Fruit fly (Drosophila melanogaster) whole organism: ENCODE data around the gene CG43137.
A peak's percentile ranks its signal among the peaks of the same experiment; 100 is the strongest.

ENCODE experiments used
- CG8478 ChIP-seq: fragments of >200 bp; optimal IDR thresholded peaks from 2 replicates; lab custom pipeline; 2018; ENCODE audit warnings: inconsistent platforms
- Dll ChIP-seq: fragments of >200 bp; optimal IDR thresholded peaks from 2 replicates; lab custom pipeline; 2017
- EcR ChIP-seq, 2 experiments: fragments of >200 bp; optimal IDR thresholded peaks; 2 replicates each; lab custom pipeline; 2017; ENCODE audit warnings: missing biosample characterization in 2 of 2, missing genetic modification characterization in 2 of 2, missing genetic modification reagents in 2 of 2
- pan ChIP-seq: fragments of >200 bp; optimal IDR thresholded peaks from 2 replicates; lab custom pipeline; 2017
- psq ChIP-seq: fragments of >200 bp; optimal IDR thresholded peaks from 2 replicates; lab custom pipeline; 2017
- usp ChIP-seq: fragments of >200 bp; optimal IDR thresholded peaks from 2 replicates; lab custom pipeline; 2017; ENCODE audit warnings: missing biosample characterization, missing genetic modification characterization, mixed read lengths

CG43137 gene

dm6 chrX:5896809-5897700 lies 32.1 kb upstream of the CG43137 start:
- TF ChIP-seq pan (lab: Kevin White, UChicago): no peak
- TF ChIP-seq CG8478 (lab: Kevin White, UChicago): no peak
- TF ChIP-seq Dll (lab: Kevin White, UChicago): no peak
- no peak for TF ChIP-seq usp (GFP tag; lab: Kevin White, UChicago)
- TF ChIP-seq psq: no peak
- no peak for TF ChIP-seq EcR (GFP tag; optimal IDR thresholded peaks at IDR 0.05; lab: Kevin White, UChicago)

dm6 chrX:5895821-5896550 lies 31.0 kb upstream of the CG43137 start:
- TF ChIP-seq CG8478 (lab: Kevin White, UChicago) (no peak), Dll (lab: Kevin White, UChicago) (no peak), usp (GFP tag; lab: Kevin White, UChicago) (no peak), EcR (GFP tag; optimal IDR thresholded peaks at IDR 0.05; lab: Kevin White, UChicago) (no peak), psq (no peak), pan (lab: Kevin White, UChicago) (no peak)

DNA sequence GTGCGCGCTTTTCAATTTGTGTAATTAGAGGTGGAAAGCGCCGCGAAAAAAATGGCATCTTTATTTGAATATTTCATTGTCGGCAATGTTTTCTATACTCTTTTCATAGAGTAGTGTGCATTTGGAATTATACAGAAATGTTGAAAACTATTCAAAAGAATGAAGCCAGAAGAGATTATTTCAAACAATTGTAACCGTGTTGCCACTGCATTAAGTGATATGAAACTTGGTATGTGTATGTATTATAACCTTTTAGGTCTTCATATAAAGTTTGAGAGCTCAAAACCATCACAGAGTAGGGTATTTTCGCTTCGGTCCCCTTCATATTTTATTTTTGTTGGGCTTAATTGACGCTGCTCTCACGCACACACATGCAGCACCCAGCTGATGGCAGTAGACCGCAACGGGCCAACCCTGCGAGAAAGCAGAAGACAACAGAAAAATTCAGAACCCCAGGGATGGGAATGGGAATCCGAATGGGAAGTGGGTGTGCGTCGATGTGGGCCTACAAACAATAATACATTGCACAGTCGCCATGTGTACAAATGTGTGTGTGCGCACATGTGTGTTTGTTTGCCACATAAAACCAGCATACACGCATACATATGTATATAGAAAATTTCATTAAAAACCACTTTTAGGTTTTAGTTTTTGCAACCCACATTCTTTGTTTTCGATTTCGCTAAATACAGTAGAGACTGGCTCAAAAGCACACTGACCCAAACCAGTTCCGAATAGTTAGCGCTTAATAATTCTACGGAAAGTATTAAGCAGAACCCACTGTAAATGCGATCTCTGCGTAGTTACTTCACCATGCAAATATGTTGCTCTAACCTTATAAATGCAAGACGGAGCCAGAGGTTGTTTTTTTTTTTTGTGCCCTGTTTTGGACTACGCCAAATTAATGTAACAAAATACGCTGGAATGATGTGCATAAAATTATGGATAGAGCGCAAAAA lies 29.9 kb upstream of the CG43137 start:
- no peak for TF ChIP-seq usp (GFP tag; lab: Kevin White, UChicago)
- no peak for TF ChIP-seq EcR (GFP tag; optimal IDR thresholded peaks at IDR 0.05; lab: Kevin White, UChicago)
- no peak for TF ChIP-seq psq
- TF ChIP-seq Dll (lab: Kevin White, UChicago): no peak
- TF ChIP-seq pan (lab: Kevin White, UChicago): no peak
- no peak for TF ChIP-seq CG8478 (lab: Kevin White, UChicago)

dm6 chrX:5893165-5893564 lies 28.2 kb upstream of the CG43137 start:
- no peak for TF ChIP-seq EcR (GFP tag; optimal IDR thresholded peaks at IDR 0.05; lab: Kevin White, UChicago)
- no peak for TF ChIP-seq psq
- TF ChIP-seq CG8478 (lab: Kevin White, UChicago): no peak
- no peak for TF ChIP-seq usp (GFP tag; lab: Kevin White, UChicago)
- TF ChIP-seq pan (lab: Kevin White, UChicago): no peak
- TF ChIP-seq Dll (lab: Kevin White, UChicago): no peak

dm6 chrX:5892512-5892911 lies 27.6 kb upstream of the CG43137 start:
- no peak for TF ChIP-seq Dll (lab: Kevin White, UChicago)
- no peak for TF ChIP-seq CG8478 (lab: Kevin White, UChicago)
- no peak for TF ChIP-seq psq
- no peak for TF ChIP-seq pan (lab: Kevin White, UChicago)
- no peak for TF ChIP-seq usp (GFP tag; lab: Kevin White, UChicago)
- no peak for TF ChIP-seq EcR (GFP tag; optimal IDR thresholded peaks at IDR 0.05; lab: Kevin White, UChicago)

DNA sequence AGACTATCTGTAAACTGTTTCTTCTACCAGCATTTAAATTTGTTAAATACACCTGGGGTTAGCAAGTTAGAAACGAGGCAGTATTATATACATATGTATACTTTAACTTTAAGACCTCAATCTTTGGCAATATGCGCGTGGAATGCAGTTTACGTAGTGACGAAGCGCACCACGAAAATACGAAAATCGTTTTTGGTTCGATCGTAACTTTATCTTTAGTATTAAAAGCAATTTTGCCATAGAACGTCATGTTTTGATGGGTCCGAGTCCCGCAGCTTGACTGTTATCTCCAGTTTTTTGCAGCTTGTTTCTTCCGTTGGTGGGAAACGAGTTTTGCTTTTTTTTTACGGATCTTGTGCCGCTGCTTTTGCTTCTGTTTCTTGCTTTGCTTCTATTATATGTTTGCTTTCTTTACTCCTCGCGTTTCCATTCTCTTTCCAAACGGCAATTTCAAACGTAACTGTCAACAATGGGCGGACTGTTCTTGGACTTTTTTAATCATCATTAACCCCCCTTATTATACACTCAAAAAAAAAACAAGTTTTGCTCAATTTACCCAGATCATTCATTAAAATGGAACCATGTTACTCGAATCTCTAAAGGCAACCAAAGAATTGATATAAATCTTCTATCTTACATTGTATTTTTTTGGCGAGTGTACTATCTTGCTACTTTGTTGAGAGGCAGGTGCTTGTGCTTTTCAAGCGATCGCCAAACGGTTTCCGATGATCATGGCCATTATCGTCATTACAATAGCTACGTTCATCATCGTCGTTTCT lies 26.9 kb upstream of the CG43137 start:
- no peak for TF ChIP-seq CG8478 (lab: Kevin White, UChicago)
- no peak for TF ChIP-seq usp (GFP tag; lab: Kevin White, UChicago)
- TF ChIP-seq pan (lab: Kevin White, UChicago): no peak
- no peak for TF ChIP-seq Dll (lab: Kevin White, UChicago)
- TF ChIP-seq psq: no peak
- no peak for TF ChIP-seq EcR (GFP tag; optimal IDR thresholded peaks at IDR 0.05; lab: Kevin White, UChicago)

DNA sequence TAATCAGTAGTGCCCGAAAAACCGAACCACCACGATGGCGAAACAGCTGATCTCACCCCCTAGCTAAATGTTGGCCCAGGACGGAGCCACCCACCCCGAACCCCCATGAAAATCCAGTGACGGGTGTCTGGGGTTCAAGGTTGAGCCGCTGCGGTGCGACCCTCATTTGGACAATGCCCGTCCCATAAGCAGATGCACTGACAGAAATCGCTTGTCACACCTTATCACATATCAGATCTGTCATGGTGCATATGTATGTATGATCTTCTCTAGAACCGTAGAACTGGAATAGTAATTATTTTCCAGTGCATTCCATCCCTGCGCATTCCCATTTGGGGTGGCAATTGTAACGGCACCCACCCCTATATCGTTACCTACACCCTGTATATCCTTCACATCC lies 24.0 kb upstream of the CG43137 start:
- TF ChIP-seq CG8478 (lab: Kevin White, UChicago) (no peak), psq (no peak), pan (lab: Kevin White, UChicago) (no peak), usp (GFP tag; lab: Kevin White, UChicago) (no peak), Dll (lab: Kevin White, UChicago) (no peak), EcR (GFP tag; optimal IDR thresholded peaks at IDR 0.05; lab: Kevin White, UChicago) (no peak)

DNA sequence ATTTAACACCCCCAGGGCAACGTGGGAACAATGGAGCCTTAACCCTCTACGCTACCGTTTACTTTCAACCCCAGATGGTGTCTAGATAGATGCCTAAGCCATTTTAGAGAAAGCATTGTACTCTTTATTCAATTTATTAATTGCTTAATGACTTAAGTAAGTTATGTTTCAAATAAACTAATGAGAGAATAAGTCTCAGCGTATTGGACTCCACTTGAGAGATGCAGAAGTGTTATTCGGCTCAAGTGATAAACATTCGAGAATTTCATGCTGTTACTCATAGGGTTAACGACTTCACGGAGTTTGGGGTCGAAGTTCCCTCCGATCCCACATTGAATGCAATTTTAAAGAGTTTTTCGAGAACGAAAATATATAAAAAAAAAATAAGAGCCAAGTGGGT lies 23.3 kb upstream of the CG43137 start:
- no peak for TF ChIP-seq CG8478 (lab: Kevin White, UChicago)
- no peak for TF ChIP-seq Dll (lab: Kevin White, UChicago)
- TF ChIP-seq EcR (GFP tag; optimal IDR thresholded peaks at IDR 0.05; lab: Kevin White, UChicago): no peak
- no peak for TF ChIP-seq usp (GFP tag; lab: Kevin White, UChicago)
- no peak for TF ChIP-seq psq
- TF ChIP-seq pan (lab: Kevin White, UChicago): no peak

- no peak for TF ChIP-seq pan (lab: Kevin White, UChicago)
- no peak for TF ChIP-seq Dll (lab: Kevin White, UChicago)
- peak; percentile 51 to 83 for TF ChIP-seq EcR (GFP tag; optimal IDR thresholded peaks at IDR 0.05; lab: Kevin White, UChicago)
Observed at dm6 chrX:5886764-5887555, 22.0 kb upstream of the CG43137 start.
